Worm (Caenorhabditis elegans) whole organism, L2 larva: Measurements from ENCODE around the gene srw-39.

ENCODE experiments used
- F13H6.1 ChIP-seq: sonication (generic microtip); optimal IDR thresholded peaks from 2 replicates; lab custom pipeline; 2016; ENCODE audit warnings: missing genetic modification characterization, missing compliant biosample characterization
- R02D3.7 ChIP-seq: fragments of 150-350 bp; optimal IDR thresholded peaks from 2 replicates; lab custom pipeline; 2014; ENCODE audit warnings: missing biosample characterization, missing genetic modification characterization
- Y55F3AM.14 ChIP-seq: fragments of 200-800 bp; sonication (Bioruptor generic); optimal IDR thresholded peaks from 2 replicates; lab custom pipeline; 2018; ENCODE audit warnings: mild to moderate bottlenecking, missing genetic modification characterization, missing compliant biosample characterization
- alr-1 ChIP-seq: fragments of 150-350 bp; optimal IDR thresholded peaks from 2 replicates; lab custom pipeline; 2014; ENCODE audit warnings: missing biosample characterization, missing genetic modification characterization
- aly-2 ChIP-seq: fragments of 150-350 bp; optimal IDR thresholded peaks from 2 replicates; lab custom pipeline; 2014; ENCODE audit warnings: missing biosample characterization, missing genetic modification characterization
- ama-1 ChIP-seq: fragments of 150-350 bp; optimal IDR thresholded peaks from 2 replicates; lab custom pipeline; 2018; ENCODE audit warnings: inconsistent platforms
- blmp-1 ChIP-seq: sonication (generic microtip); optimal IDR thresholded peaks from 2 replicates; lab custom pipeline; 2017; ENCODE audit warnings: missing genetic modification characterization, mild to moderate bottlenecking, missing compliant biosample characterization, antibody characterized with exemption, moderate library complexity; ENCODE audit not compliant: insufficient read depth
- ceh-82 ChIP-seq: fragments of 150-350 bp; optimal IDR thresholded peaks from 2 replicates; lab custom pipeline; 2014; ENCODE audit warnings: missing biosample characterization, missing genetic modification characterization
- crh-2 ChIP-seq: sonication (generic microtip); optimal IDR thresholded peaks from 2 replicates; lab custom pipeline; 2017; ENCODE audit warnings: missing biosample characterization, missing genetic modification characterization
- fos-1 ChIP-seq: fragments of 150-350 bp; optimal IDR thresholded peaks from 2 replicates; lab custom pipeline; 2014; ENCODE audit warnings: missing biosample characterization, missing genetic modification characterization
- gmeb-1 ChIP-seq: fragments of 150-350 bp; optimal IDR thresholded peaks from 2 replicates; lab custom pipeline; 2014; ENCODE audit warnings: missing biosample characterization, missing genetic modification characterization
- lin-13 ChIP-seq: fragments of 150-350 bp; optimal IDR thresholded peaks from 2 replicates; lab custom pipeline; 2014; ENCODE audit warnings: missing biosample characterization, missing genetic modification reagents, missing genetic modification characterization
- lin-39 ChIP-seq: fragments of 150-350 bp; optimal IDR thresholded peaks from 2 replicates; lab custom pipeline; 2014; ENCODE audit warnings: missing biosample characterization, missing genetic modification reagents, missing genetic modification characterization
- lsy-2 ChIP-seq, 2 experiments: fragments of 150-350 bp in 1 of 2; sonication (generic microtip) in 1 of 2; optimal IDR thresholded peaks; 2 replicates each; lab custom pipeline; 2014 to 2017; ENCODE audit warnings: missing biosample characterization in 2 of 2, missing genetic modification characterization in 2 of 2
- mab-5 ChIP-seq: fragments of 150-350 bp; optimal IDR thresholded peaks from 2 replicates; lab custom pipeline; 2014; ENCODE audit warnings: missing biosample characterization, missing genetic modification characterization
- mbf-1 ChIP-seq: sonication (generic microtip); optimal IDR thresholded peaks from 2 replicates; lab custom pipeline; 2017; ENCODE audit warnings: missing biosample characterization, missing genetic modification characterization
- mdl-1 ChIP-seq, 2 experiments: fragments of 150-350 bp in 1 of 2; sonication (generic microtip) in 1 of 2; optimal IDR thresholded peaks; 2 replicates each; lab custom pipeline; 2017; ENCODE audit warnings: missing biosample characterization in 2 of 2, missing genetic modification characterization in 2 of 2
- nhr-10 ChIP-seq: sonication (generic microtip); optimal IDR thresholded peaks from 2 replicates; lab custom pipeline; 2017; ENCODE audit warnings: missing biosample characterization, missing genetic modification characterization
- nhr-11 ChIP-seq: fragments of 150-350 bp; optimal IDR thresholded peaks from 2 replicates; lab custom pipeline; 2014; ENCODE audit warnings: missing biosample characterization, missing genetic modification characterization
- nhr-12 ChIP-seq: fragments of 150-350 bp; optimal IDR thresholded peaks from 2 replicates; lab custom pipeline; 2014; ENCODE audit warnings: missing biosample characterization, missing genetic modification characterization
- nhr-129 ChIP-seq: fragments of 150-350 bp; optimal IDR thresholded peaks from 2 replicates; lab custom pipeline; 2014; ENCODE audit warnings: missing biosample characterization, missing genetic modification characterization
- nhr-237 ChIP-seq: fragments of 150-350 bp; optimal IDR thresholded peaks from 2 replicates; lab custom pipeline; 2014; ENCODE audit warnings: missing biosample characterization, missing genetic modification characterization
- nhr-6 ChIP-seq: fragments of 150-350 bp; optimal IDR thresholded peaks from 2 replicates; lab custom pipeline; 2014; ENCODE audit warnings: missing biosample characterization, missing genetic modification characterization
- nhr-77 ChIP-seq: fragments of 150-350 bp; optimal IDR thresholded peaks from 2 replicates; lab custom pipeline; 2014; ENCODE audit warnings: missing biosample characterization, missing genetic modification characterization
- peb-1 ChIP-seq: fragments of 150-350 bp; optimal IDR thresholded peaks from 2 replicates; lab custom pipeline; 2014; ENCODE audit warnings: missing biosample characterization, missing genetic modification characterization
- sem-4 ChIP-seq: fragments of 150-350 bp; optimal IDR thresholded peaks from 2 replicates; lab custom pipeline; 2014; ENCODE audit warnings: missing biosample characterization, missing genetic modification reagents, missing genetic modification characterization
- skn-1 ChIP-seq: sonication (generic microtip); optimal IDR thresholded peaks from 2 replicates; lab custom pipeline; 2017; ENCODE audit warnings: missing biosample characterization, missing genetic modification characterization
- sma-3 ChIP-seq: sonication (generic microtip); optimal IDR thresholded peaks from 2 replicates; lab custom pipeline; 2016; ENCODE audit warnings: missing genetic modification reagents, missing genetic modification characterization, missing compliant biosample characterization
- unc-39 ChIP-seq: fragments of 150-350 bp; optimal IDR thresholded peaks from 2 replicates; lab custom pipeline; 2014; ENCODE audit warnings: missing biosample characterization, missing genetic modification characterization
- ztf-1 ChIP-seq: fragments of 200-800 bp; sonication (Bioruptor generic); conservative IDR thresholded peaks from 2 replicates; pipeline ENCODE4 v1.3.6; 2022; ENCODE audit warnings: missing genetic modification characterization, missing compliant biosample characterization
- ztf-11 ChIP-seq: sonication (generic microtip); optimal IDR thresholded peaks from 2 replicates; lab custom pipeline; 2017; ENCODE audit warnings: missing biosample characterization, missing genetic modification characterization

Gene srw-39

ce11 chrV:20171941-20172340 lies at the start of gene srw-39:
srw-39 (minus strand) TSS chrV:20172041.
- TF ChIP-seq ama-1 (lab: Kevin White, UChicago) = no peak

DNA sequence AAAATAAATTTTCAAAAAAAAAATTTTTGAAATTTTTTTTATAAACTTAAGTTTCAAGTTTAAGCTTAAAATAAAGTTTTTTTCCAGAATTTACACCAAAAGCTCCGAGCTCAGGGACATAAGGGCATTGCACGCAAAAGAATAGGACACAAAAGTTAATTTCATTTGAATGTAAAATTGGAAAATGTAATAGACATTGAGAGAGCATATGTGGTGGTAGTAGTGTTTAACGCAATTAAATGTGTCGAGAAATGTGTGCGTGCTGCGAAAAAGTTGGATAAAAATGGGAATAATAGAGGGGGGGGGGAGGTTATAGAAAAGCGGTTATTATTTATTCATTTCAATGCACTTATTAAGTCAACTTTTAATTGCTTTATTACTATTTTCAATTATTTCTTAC lies 48.8 kb upstream of the srw-39 start:
- TF ChIP-seq blmp-1 (no peak), sma-3 (GFP tag; lab: Kevin White, UChicago) (no peak), Y55F3AM.14 (no peak), R02D3.7 (no peak)

ce11 chrV:20215197-20215596 lies 43.4 kb upstream of the srw-39 start, which contains the start of gene Y113G7B.11:
Y113G7B.11 (minus strand) TSS chrV:20215297.
- TF ChIP-seq nhr-129 (tag; lab: Kevin White, UChicago) = no peak
- TF ChIP-seq aly-2 (tag; lab: Kevin White, UChicago) = no peak
- TF ChIP-seq nhr-11 (tag; lab: Kevin White, UChicago) = no peak

DNA sequence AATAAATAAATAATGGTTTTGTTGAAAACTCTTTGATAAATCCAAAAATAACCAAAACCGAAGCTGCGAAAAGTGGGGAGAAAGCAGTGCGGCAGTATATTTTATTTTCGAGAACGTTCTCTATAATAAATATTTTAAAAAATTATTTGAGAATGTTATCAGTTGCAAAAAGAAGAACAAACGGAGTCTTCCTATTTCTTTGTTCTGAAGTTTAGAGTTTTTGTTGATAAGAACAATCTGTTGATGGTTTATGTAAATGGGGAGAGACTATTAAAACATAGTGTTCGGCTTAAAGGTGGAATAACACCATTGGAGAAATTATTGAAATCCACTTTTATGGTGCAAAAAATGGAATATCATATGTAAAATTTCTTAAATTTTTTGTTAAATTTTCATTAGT lies 41.3 kb upstream of the srw-39 start:
- TF ChIP-seq fos-1 (tag; lab: Kevin White, UChicago) (peak; percentile 37), mbf-1 (no peak), unc-39 (no peak)
- TF ChIP-seq, all 48 proteins: peak for 1

- TF ChIP-seq mbf-1 (no peak), crh-2 (tag; lab: Kevin White, UChicago) (peak; percentile 11), fos-1 (tag; lab: Kevin White, UChicago) (peak; percentile 58), skn-1 (tag; lab: Kevin White, UChicago) (no peak), nhr-12 (tag; lab: Kevin White, UChicago) (no peak), nhr-6 (tag; lab: Kevin White, UChicago) (no peak), lin-39 (tag; lab: Kevin White, UChicago) (no peak), peb-1 (tag; lab: Kevin White, UChicago) (no peak)
Observed at ce11 chrV:20212584-20212983, 40.7 kb upstream of the srw-39 start, which contains the start of gene Y113G7B.12. Y113G7B.12 (minus strand) TSS chrV:20212684.

ce11 chrV:20206086-20206485 lies 34.2 kb upstream of the srw-39 start, which contains the start of the genes fbxb-59 and srbc-34:
fbxb-59 (minus strand) TSS chrV:20206186.
srbc-34 (plus strand) TSS chrV:20206318.
- TF ChIP-seq mdl-1 (tag; optimal IDR thresholded peaks at IDR 0.05; lab: Kevin White, UChicago) = no peak
- no peak for TF ChIP-seq lsy-2 (tag; optimal IDR thresholded peaks at IDR 0.05; lab: Kevin White, UChicago)
- TF ChIP-seq aly-2 (tag; lab: Kevin White, UChicago) = no peak
- TF ChIP-seq sem-4 (tag; lab: Kevin White, UChicago) = no peak
- no peak for TF ChIP-seq ztf-11 (tag; lab: Kevin White, UChicago)
- no peak for TF ChIP-seq nhr-12 (tag; lab: Kevin White, UChicago)
- TF ChIP-seq peb-1 (tag; lab: Kevin White, UChicago) = no peak
- TF ChIP-seq nhr-129 (tag; lab: Kevin White, UChicago) = no peak
- TF ChIP-seq alr-1 (tag; lab: Kevin White, UChicago) = no peak

DNA sequence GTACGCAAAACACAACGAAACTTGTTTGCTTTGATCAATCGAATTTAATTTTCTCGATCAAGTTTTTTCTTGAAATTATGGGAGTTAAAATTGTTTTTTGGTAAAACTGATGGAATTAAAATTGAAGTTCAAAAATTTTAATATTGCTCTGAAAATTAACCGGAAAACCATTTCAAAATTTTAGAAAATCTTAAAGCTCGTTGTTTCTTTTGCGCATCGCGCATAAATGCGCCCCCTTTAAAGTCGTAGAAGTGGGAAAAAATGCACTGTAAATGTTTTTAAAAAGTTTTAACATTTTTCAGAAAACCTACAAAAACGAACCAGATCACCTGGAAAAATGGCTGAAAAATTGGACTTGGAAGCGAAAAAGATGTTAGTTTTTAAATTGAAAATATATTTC lies 31.2 kb upstream of the srw-39 start, which contains the start of gene fbxa-113:
fbxa-113 (plus strand) TSS at position 301 of the 400 bp plus-strand sequence.
- TF ChIP-seq alr-1 (tag; lab: Kevin White, UChicago) = no peak

DNA sequence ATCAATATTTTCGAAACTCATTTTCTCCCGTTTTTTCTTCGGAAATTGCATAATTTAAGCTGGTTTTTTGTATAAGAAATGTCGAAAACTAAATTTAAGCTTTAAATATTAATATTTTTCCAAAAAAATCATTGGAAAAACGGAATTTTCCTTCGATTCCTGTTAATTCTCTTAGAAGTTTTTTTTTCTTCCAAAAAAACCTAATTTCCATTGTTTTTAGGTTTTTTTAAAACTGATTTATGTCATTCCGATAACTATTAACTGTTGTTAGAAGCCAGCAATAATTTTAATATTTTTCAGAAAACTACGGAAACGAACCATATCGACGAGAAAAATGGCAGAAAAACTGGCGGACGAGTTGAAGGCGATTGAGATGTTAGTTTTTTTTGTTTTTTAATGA lies 29.5 kb upstream of the srw-39 start, which contains the start of gene fbxa-114:
fbxa-114 (plus strand) TSS at position 301 of the 400 bp plus-strand sequence.
- no peak for TF ChIP-seq fos-1 (tag; lab: Kevin White, UChicago)
- TF ChIP-seq nhr-10 (tag; lab: Kevin White, UChicago) = no peak
- no peak for TF ChIP-seq ztf-1
- TF ChIP-seq lsy-2 (tag; optimal IDR thresholded peaks at IDR 0.05; lab: Kevin White, UChicago) = no peak
- TF ChIP-seq nhr-6 (tag; lab: Kevin White, UChicago) = no peak
- TF ChIP-seq blmp-1 = no peak
- TF ChIP-seq mab-5 (tag; lab: Kevin White, UChicago) = no peak
- no peak for TF ChIP-seq lin-13
- no peak for TF ChIP-seq mdl-1 (tag; optimal IDR thresholded peaks at IDR 0.05; lab: Kevin White, UChicago)
- no peak for TF ChIP-seq F13H6.1 (tag; lab: Kevin White, UChicago)
- no peak for TF ChIP-seq gmeb-1 (tag; lab: Kevin White, UChicago)
- no peak for TF ChIP-seq nhr-77 (tag; lab: Kevin White, UChicago)
- no peak for TF ChIP-seq nhr-237
- no peak for TF ChIP-seq crh-2 (tag; lab: Kevin White, UChicago)
- TF ChIP-seq R02D3.7 = no peak
- TF ChIP-seq aly-2 (tag; lab: Kevin White, UChicago) = no peak
- no peak for TF ChIP-seq ceh-82 (tag; lab: Kevin White, UChicago)
